Fruit fly (Drosophila melanogaster) S2 (cell line): ENCODE data around the gene PAN3.

Source experiments
- CG8478 ChIP-seq: fragments of >200 bp; optimal IDR thresholded peaks from 2 replicates; lab custom pipeline; 2018
- CTCF ChIP-seq, 2 experiments: fragments of >200 bp; optimal IDR thresholded peaks; 2 replicates each; lab custom pipeline; 2018

- TF ChIP-seq CTCF (optimal IDR thresholded peaks at IDR 0.05; lab: Kevin White, UChicago) (no peak), CG8478 (lab: Kevin White, UChicago) (no peak)
Measured at dm6 chr3L:3111127-3111526, 40.2 kb downstream of the PAN3 start, which contains the start of gene CG45066.
